Worm (Caenorhabditis elegans) whole organism, L3 larva: ENCODE data around the gene col-127.

Experiments used
- fkh-10 ChIP-seq: sonication (generic microtip); optimal IDR thresholded peaks from 2 replicates; lab custom pipeline; 2017; ENCODE audit warnings: missing biosample characterization, missing genetic modification reagents, missing genetic modification characterization
- lin-15B ChIP-seq: fragments of 150-350 bp; optimal IDR thresholded peaks from 2 replicates; lab custom pipeline; 2014; ENCODE audit warnings: missing biosample characterization, missing genetic modification characterization

- TF ChIP-seq fkh-10 (GFP tag; lab: Kevin White, UChicago) = no peak
- TF ChIP-seq lin-15B = no peak
Measured at ce11 chrIV:11260544-11261227, 5.3 kb downstream of the col-127 start, which contains the start of gene C05C12.5.
